Worm (Caenorhabditis elegans) whole organism, early embryonic: Measurements from ENCODE around the gene F53B1.9.

Source experiments
- ama-1 ChIP-seq: fragments of 150-350 bp; optimal IDR thresholded peaks from 2 replicates; lab custom pipeline; 2014
- ceh-13 ChIP-seq: fragments of 200-800 bp; sonication (Bioruptor generic); optimal IDR thresholded peaks from 2 replicates; lab custom pipeline; 2018; ENCODE audit warnings: mild to moderate bottlenecking, missing genetic modification characterization, missing compliant biosample characterization
- flt-1 ChIP-seq: fragments of 200-800 bp; sonication (Bioruptor generic); IDR thresholded peaks from 2 replicates; pipeline ENCODE4 v1.3.6; 2022; ENCODE audit warnings: missing genetic modification characterization, missing compliant biosample characterization
- tbx-11 ChIP-seq: fragments of 200-800 bp; sonication (Bioruptor generic); IDR thresholded peaks from 2 replicates; pipeline ENCODE4 v1.3.6; 2022; ENCODE audit warnings: missing genetic modification characterization, missing compliant biosample characterization
- tra-4 ChIP-seq: sonication (generic microtip); optimal IDR thresholded peaks from 2 replicates; lab custom pipeline; 2017; ENCODE audit warnings: missing genetic modification characterization, missing compliant biosample characterization

DNA sequence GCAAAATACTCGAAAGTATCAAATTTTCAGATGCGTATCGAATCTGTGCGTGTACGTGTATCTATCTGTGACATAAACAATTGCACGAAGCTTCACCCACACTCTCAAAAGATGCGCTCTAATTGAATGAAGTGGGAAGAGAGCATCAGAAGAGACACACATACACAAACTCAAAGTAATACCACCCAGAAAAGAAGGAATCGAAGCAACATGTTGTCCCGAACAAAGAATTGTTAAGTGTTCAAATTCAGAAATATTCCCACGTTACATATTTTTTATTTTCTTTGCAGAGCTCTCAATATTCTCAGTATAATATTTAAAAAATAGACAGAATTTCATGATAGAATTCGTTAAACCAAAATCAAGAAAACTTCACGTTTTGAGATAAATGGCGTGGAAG lies 5.3 kb upstream of the F53B1.9 start:
- TF ChIP-seq flt-1 (no peak), ama-1 (lab: Kevin White, UChicago) (no peak), ceh-13 (GFP tag; lab: Kevin White, UChicago) (no peak), tra-4 (tag; lab: Kevin White, UChicago) (no peak), tbx-11 (no peak)
